Fruit fly (Drosophila melanogaster): ENCODE results near the gene Cyp9f3.

dm6 chr3R:12367464-12367863, 31.3 kb downstream of the Cyp9f3 start, which contains the start of gene GstD9:
- no peak for TF ChIP-seq CG8478 (optimal IDR thresholded peaks at IDR 0.05)
- TF ChIP-seq pan (optimal IDR thresholded peaks at IDR 0.05): no peak
- TF ChIP-seq psq (optimal IDR thresholded peaks at IDR 0.05): no peak

Data from whole organism.